Fruit fly (Drosophila melanogaster): ENCODE results near the gene CG4576.

DNA sequence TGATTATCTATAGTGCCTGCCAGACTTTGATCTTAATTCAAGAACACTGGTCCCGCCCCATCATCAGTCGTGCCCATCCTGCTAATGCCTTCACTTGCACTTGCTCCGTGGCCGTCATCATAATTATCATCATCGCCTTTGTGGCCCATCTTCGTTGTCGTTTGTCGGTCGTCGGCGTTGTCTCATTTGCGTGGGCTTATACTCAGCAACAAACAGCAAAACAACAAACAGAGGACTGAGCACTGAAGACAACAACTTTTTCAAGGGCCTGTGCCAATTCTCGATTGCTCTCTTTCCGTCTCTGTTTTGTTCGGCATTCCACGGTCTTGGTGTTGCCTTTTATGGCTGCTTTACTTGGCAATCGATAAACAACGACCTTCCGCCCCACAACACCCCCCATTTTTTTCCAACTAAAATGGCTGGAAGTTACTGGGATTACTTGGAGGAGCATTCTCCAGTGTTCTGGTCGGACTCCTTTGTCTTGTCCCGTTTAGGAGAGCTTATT lies 17.6 kb upstream of the CG4576 start:
- TF ChIP-seq Hr96 (GFP tag; optimal IDR thresholded peaks at IDR 0.05) (no peak), tj (GFP tag; optimal IDR thresholded peaks at IDR 0.05) (no peak), bab1 (GFP tag; optimal IDR thresholded peaks at IDR 0.05) (no peak), CG1620 (GFP tag; optimal IDR thresholded peaks at IDR 0.05) (no peak), Crg-1 (GFP tag; optimal IDR thresholded peaks at IDR 0.05) (no peak), CG7101 (tag; optimal IDR thresholded peaks at IDR 0.05) (no peak)
